Worm (Caenorhabditis elegans) whole organism, L3 larva: Measurements from ENCODE around the gene cyk-3.

Source experiments
- R02D3.7 ChIP-seq: fragments of 150-350 bp; optimal IDR thresholded peaks from 2 replicates; lab custom pipeline; 2014; ENCODE audit warnings: missing biosample characterization, missing genetic modification characterization
- ZK546.5 ChIP-seq: sonication (generic microtip); optimal IDR thresholded peaks from 2 replicates; lab custom pipeline; 2017; ENCODE audit warnings: missing biosample characterization, missing genetic modification characterization
- aly-2 ChIP-seq: fragments of 150-350 bp; optimal IDR thresholded peaks from 2 replicates; lab custom pipeline; 2014; ENCODE audit warnings: missing biosample characterization, missing genetic modification characterization
- ceh-16 ChIP-seq: sonication (generic microtip); optimal IDR thresholded peaks from 2 replicates; lab custom pipeline; 2017; ENCODE audit warnings: missing biosample characterization, missing genetic modification characterization
- ceh-28 ChIP-seq: fragments of 150-350 bp; optimal IDR thresholded peaks from 2 replicates; lab custom pipeline; 2014; ENCODE audit warnings: missing biosample characterization, missing genetic modification reagents, missing genetic modification characterization
- ceh-82 ChIP-seq: fragments of 150-350 bp; optimal IDR thresholded peaks from 2 replicates; lab custom pipeline; 2014; ENCODE audit warnings: missing biosample characterization, missing genetic modification characterization
- ceh-9 ChIP-seq: sonication (generic microtip); optimal IDR thresholded peaks from 2 replicates; lab custom pipeline; 2018; ENCODE audit warnings: missing biosample characterization, missing genetic modification characterization
- daf-12 ChIP-seq: fragments of 150-350 bp; optimal IDR thresholded peaks from 2 replicates; lab custom pipeline; 2014; ENCODE audit warnings: missing biosample characterization, missing genetic modification reagents, missing genetic modification characterization
- egl-27 ChIP-seq: sonication (generic microtip); optimal IDR thresholded peaks from 4 replicates; lab custom pipeline; 2017; ENCODE audit warnings: missing biosample characterization, missing genetic modification reagents, missing genetic modification characterization
- egl-5 ChIP-seq: fragments of 150-350 bp; optimal IDR thresholded peaks from 2 replicates; lab custom pipeline; 2017; ENCODE audit warnings: missing biosample characterization, missing genetic modification reagents, missing genetic modification characterization, inconsistent platforms
- elt-1 ChIP-seq: fragments of 150-350 bp; optimal IDR thresholded peaks from 2 replicates; lab custom pipeline; 2014; ENCODE audit warnings: missing biosample characterization, missing genetic modification characterization
- elt-2 ChIP-seq: sonication (generic microtip); optimal IDR thresholded peaks from 2 replicates; lab custom pipeline; 2016; ENCODE audit warnings: missing genetic modification reagents, mild to moderate bottlenecking, missing genetic modification characterization, missing compliant biosample characterization
- elt-3 ChIP-seq, 3 experiments: fragments of 150-350 bp in 1 of 3; sonication (generic microtip) in 2 of 3; optimal IDR thresholded peaks; 2 replicates in 2 of 3; 4 replicates in 1 of 3; lab custom pipeline; 2014 to 2017; ENCODE audit warnings: missing biosample characterization in 3 of 3, missing genetic modification characterization in 3 of 3
- eor-1 ChIP-seq, 2 experiments: fragments of 150-350 bp; optimal IDR thresholded peaks; 2 replicates each; lab custom pipeline; 2014 to 2018; ENCODE audit warnings: missing biosample characterization in 2 of 2, missing genetic modification characterization in 2 of 2
- fkh-10 ChIP-seq: sonication (generic microtip); optimal IDR thresholded peaks from 2 replicates; lab custom pipeline; 2017; ENCODE audit warnings: missing biosample characterization, missing genetic modification reagents, missing genetic modification characterization
- fkh-2 ChIP-seq: fragments of 150-350 bp; optimal IDR thresholded peaks from 2 replicates; lab custom pipeline; 2014; ENCODE audit warnings: missing biosample characterization, missing genetic modification reagents, missing genetic modification characterization
- fos-1 ChIP-seq: fragments of 150-350 bp; optimal IDR thresholded peaks from 2 replicates; lab custom pipeline; 2014; ENCODE audit warnings: missing biosample characterization, missing genetic modification characterization
- hmg-11 ChIP-seq: sonication (generic microtip); optimal IDR thresholded peaks from 2 replicates; lab custom pipeline; 2016; ENCODE audit warnings: missing genetic modification characterization, missing compliant biosample characterization
- jun-1 ChIP-seq: fragments of 150-350 bp; optimal IDR thresholded peaks from 2 replicates; lab custom pipeline; 2014; ENCODE audit warnings: missing biosample characterization, missing genetic modification reagents, missing genetic modification characterization
- lin-15B ChIP-seq: fragments of 150-350 bp; optimal IDR thresholded peaks from 2 replicates; lab custom pipeline; 2014; ENCODE audit warnings: missing biosample characterization, missing genetic modification characterization
- lin-39 ChIP-seq: fragments of 150-350 bp; optimal IDR thresholded peaks from 2 replicates; lab custom pipeline; 2018; ENCODE audit warnings: missing biosample characterization, missing genetic modification reagents, missing genetic modification characterization
- lsy-12 ChIP-seq: sonication (generic microtip); optimal IDR thresholded peaks from 2 replicates; lab custom pipeline; 2016; ENCODE audit warnings: mild to moderate bottlenecking, missing genetic modification characterization, missing compliant biosample characterization
- mdl-1 ChIP-seq: fragments of 150-350 bp; optimal IDR thresholded peaks from 2 replicates; lab custom pipeline; 2014; ENCODE audit warnings: missing biosample characterization, missing genetic modification characterization
- mml-1 ChIP-seq: fragments of 150-350 bp; sonication (generic microtip); optimal IDR thresholded peaks from 3 replicates; lab custom pipeline; 2014; ENCODE audit warnings: missing biosample characterization, missing genetic modification characterization
- nfya-1 ChIP-seq: sonication (generic microtip); optimal IDR thresholded peaks from 2 replicates; lab custom pipeline; 2017; ENCODE audit warnings: missing genetic modification characterization, mild to moderate bottlenecking, missing compliant biosample characterization, antibody characterized with exemption, moderate library complexity; ENCODE audit not compliant: insufficient read depth
- nhr-11 ChIP-seq: fragments of 150-350 bp; optimal IDR thresholded peaks from 2 replicates; lab custom pipeline; 2014; ENCODE audit warnings: missing biosample characterization, missing genetic modification characterization
- nhr-12 ChIP-seq: fragments of 150-350 bp; optimal IDR thresholded peaks from 2 replicates; lab custom pipeline; 2014; ENCODE audit warnings: missing biosample characterization, missing genetic modification characterization
- nhr-23 ChIP-seq: fragments of 150-350 bp; optimal IDR thresholded peaks from 2 replicates; lab custom pipeline; 2014; ENCODE audit warnings: missing biosample characterization, missing genetic modification reagents, missing genetic modification characterization
- nhr-237 ChIP-seq: fragments of 150-350 bp; optimal IDR thresholded peaks from 2 replicates; lab custom pipeline; 2014; ENCODE audit warnings: missing biosample characterization, missing genetic modification characterization
- nhr-25 ChIP-seq: sonication (generic microtip); optimal IDR thresholded peaks from 2 replicates; lab custom pipeline; 2017; ENCODE audit warnings: missing biosample characterization, missing genetic modification characterization
- nhr-28 ChIP-seq: fragments of 150-350 bp; optimal IDR thresholded peaks from 2 replicates; lab custom pipeline; 2014; ENCODE audit warnings: missing biosample characterization, missing genetic modification characterization
- nhr-43 ChIP-seq: sonication (generic microtip); optimal IDR thresholded peaks from 2 replicates; lab custom pipeline; 2016; ENCODE audit warnings: mild to moderate bottlenecking, missing genetic modification characterization, missing compliant biosample characterization; ENCODE audit not compliant: poor library complexity, severe bottlenecking
- nhr-67 ChIP-seq: fragments of 150-350 bp; optimal IDR thresholded peaks from 2 replicates; lab custom pipeline; 2014; ENCODE audit warnings: missing biosample characterization, missing genetic modification characterization
- nhr-76 ChIP-seq: fragments of 150-350 bp; sonication (generic microtip); optimal IDR thresholded peaks from 5 replicates; lab custom pipeline; 2014; ENCODE audit warnings: missing biosample characterization, missing genetic modification characterization
- nhr-77 ChIP-seq: fragments of 150-350 bp; optimal IDR thresholded peaks from 2 replicates; lab custom pipeline; 2014; ENCODE audit warnings: missing biosample characterization, missing genetic modification characterization
- pha-4 ChIP-seq: fragments of 150-350 bp; optimal IDR thresholded peaks from 2 replicates; lab custom pipeline; 2014; ENCODE audit warnings: missing biosample characterization, missing genetic modification reagents, missing genetic modification characterization
- pqm-1 ChIP-seq: fragments of 150-350 bp; optimal IDR thresholded peaks from 2 replicates; lab custom pipeline; 2017; ENCODE audit warnings: missing biosample characterization, missing genetic modification characterization, inconsistent platforms
- sea-2 ChIP-seq: fragments of 150-350 bp; sonication (generic microtip); optimal IDR thresholded peaks from 4 replicates; lab custom pipeline; 2014; ENCODE audit warnings: missing biosample characterization, missing genetic modification reagents, missing genetic modification characterization
- skn-1 ChIP-seq: fragments of 150-350 bp; optimal IDR thresholded peaks from 2 replicates; lab custom pipeline; 2014; ENCODE audit warnings: missing biosample characterization, missing genetic modification characterization
- snpc-4 ChIP-seq: fragments of 150-350 bp; optimal IDR thresholded peaks from 2 replicates; lab custom pipeline; 2014; ENCODE audit warnings: missing biosample characterization, missing genetic modification characterization
- tbx-2 ChIP-seq: sonication (generic microtip); optimal IDR thresholded peaks from 2 replicates; lab custom pipeline; 2016; ENCODE audit warnings: mild to moderate bottlenecking, missing genetic modification characterization, missing compliant biosample characterization
- unc-39 ChIP-seq: sonication (generic microtip); optimal IDR thresholded peaks from 4 replicates; lab custom pipeline; 2017; ENCODE audit warnings: missing biosample characterization, missing genetic modification characterization
- unc-62 ChIP-seq: fragments of 150-350 bp; sonication (generic microtip); optimal IDR thresholded peaks from 4 replicates; lab custom pipeline; 2014; ENCODE audit warnings: missing biosample characterization, missing genetic modification reagents, missing genetic modification characterization
- ztf-11 ChIP-seq: fragments of 150-350 bp; optimal IDR thresholded peaks from 2 replicates; lab custom pipeline; 2014; ENCODE audit warnings: missing biosample characterization, missing genetic modification characterization
- ztf-4 ChIP-seq: fragments of 150-350 bp; optimal IDR thresholded peaks from 2 replicates; lab custom pipeline; 2014; ENCODE audit warnings: missing biosample characterization, missing genetic modification characterization

cyk-3 gene

DNA sequence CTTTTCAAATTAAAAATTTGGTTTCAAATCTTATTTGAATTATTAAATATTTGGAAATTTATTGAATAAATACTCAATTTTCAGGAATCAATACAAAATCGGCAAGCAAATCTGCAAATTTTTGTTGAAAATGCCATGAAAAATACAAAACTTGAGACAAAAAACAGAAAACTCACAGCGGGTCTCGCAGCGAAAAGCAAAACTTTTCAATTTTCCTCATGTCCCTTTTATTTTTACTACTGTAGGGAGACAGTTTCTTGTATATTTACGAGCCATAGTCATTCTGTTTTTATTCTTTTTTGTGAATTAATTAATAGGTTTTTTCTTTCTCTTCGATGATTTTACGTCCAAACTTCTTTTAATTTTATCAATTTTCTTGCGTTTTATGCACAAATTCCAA is 31.5 kb upstream of the cyk-3 start:
- no peak for TF ChIP-seq elt-3 (tag; optimal IDR thresholded peaks at IDR 0.05; lab: Kevin White, UChicago)
- TF ChIP-seq ceh-28: no peak
- no peak for TF ChIP-seq lin-15B (tag; lab: Kevin White, UChicago)
- TF ChIP-seq eor-1 (tag; optimal IDR thresholded peaks at IDR 0.05; lab: Kevin White, UChicago): no peak
- TF ChIP-seq nhr-67 (tag; lab: Kevin White, UChicago): no peak

DNA sequence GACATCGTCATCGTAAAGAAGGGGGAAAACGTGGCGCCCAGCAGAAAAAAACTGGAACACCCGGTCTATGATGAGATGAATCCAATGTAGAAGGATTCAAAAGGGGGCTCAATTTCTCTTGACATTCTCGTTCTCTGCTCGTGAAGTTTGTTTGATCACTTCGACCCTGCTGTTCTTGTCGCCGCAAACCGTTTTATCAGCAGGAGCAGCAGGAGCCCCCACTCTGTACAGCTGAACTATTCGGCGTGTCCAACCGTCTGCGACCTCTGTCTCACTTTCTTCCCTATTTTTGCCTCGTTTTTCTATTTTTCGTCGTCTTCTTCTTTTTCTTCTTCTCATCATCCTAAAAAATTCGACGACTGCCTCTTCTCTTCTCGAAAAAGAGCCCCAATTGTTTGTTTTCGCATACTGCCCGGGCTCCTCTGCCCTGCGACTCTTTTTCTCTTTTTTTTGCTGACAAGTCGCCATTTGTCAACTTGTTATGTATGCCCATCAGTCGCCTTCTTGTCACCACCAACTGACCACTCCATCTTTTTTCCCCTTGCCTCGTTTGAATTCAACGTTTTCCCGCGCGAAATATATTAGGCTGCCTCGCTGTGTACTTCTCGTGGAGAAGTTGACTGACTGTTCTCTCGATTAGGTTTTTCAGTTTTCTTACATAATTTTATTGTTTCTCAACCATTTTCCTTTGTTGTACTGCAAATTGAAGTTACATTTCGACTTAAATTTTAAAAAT is 30.8 kb upstream of the cyk-3 start:
- TF ChIP-seq nhr-12 (tag; lab: Kevin White, UChicago) (no peak), nhr-11 (tag; lab: Kevin White, UChicago) (no peak), mdl-1 (tag; lab: Kevin White, UChicago) (no peak), lin-39 (tag; lab: Kevin White, UChicago) (peak; percentile 99), nfya-1 (tag; lab: Kevin White, UChicago) (peak; percentile 36), aly-2 (tag; lab: Kevin White, UChicago) (no peak), skn-1 (no peak), eor-1 (tag; optimal IDR thresholded peaks at IDR 0.05; lab: Kevin White, UChicago) (no peak), nhr-237 (tag; lab: Kevin White, UChicago) (no peak), unc-39 (no peak), ceh-82 (no peak), mml-1 (tag; lab: Kevin White, UChicago) (no peak), elt-3 (tag; optimal IDR thresholded peaks at IDR 0.05; lab: Kevin White, UChicago) (no peak), pha-4 (tag; lab: Kevin White, UChicago) (peak; percentile 15), ZK546.5 (tag; lab: Kevin White, UChicago) (no peak), ztf-4 (tag; lab: Kevin White, UChicago) (no peak), fkh-2 (tag; lab: Kevin White, UChicago) (no peak), R02D3.7 (tag; lab: Kevin White, UChicago) (no peak), sea-2 (no peak), elt-1 (no peak), pqm-1 (tag; lab: Kevin White, UChicago) (peak; percentile 23), nhr-28 (tag; lab: Kevin White, UChicago) (no peak), nhr-43 (tag; lab: Kevin White, UChicago) (no peak), ceh-16 (no peak), ceh-9 (tag; lab: Kevin White, UChicago) (no peak), ztf-11 (no peak), nhr-77 (no peak), daf-12 (tag; lab: Kevin White, UChicago) (no peak), nhr-23 (tag; lab: Kevin White, UChicago) (peak; percentile 2), fkh-10 (GFP tag; lab: Kevin White, UChicago) (no peak), lin-15B (tag; lab: Kevin White, UChicago) (no peak), egl-27 (no peak), nhr-76 (tag; lab: Kevin White, UChicago) (no peak), ceh-28 (no peak), hmg-11 (no peak), unc-62 (GFP tag; lab: Kevin White, UChicago) (peak; percentile 64), fos-1 (tag; lab: Kevin White, UChicago) (no peak), jun-1 (tag; lab: Kevin White, UChicago) (no peak), lsy-12 (tag; lab: Kevin White, UChicago) (no peak), elt-2 (peak; percentile 31), nhr-25 (peak; percentile 17), tbx-2 (no peak), snpc-4 (tag; lab: Kevin White, UChicago) (no peak), egl-5 (tag; lab: Kevin White, UChicago) (no peak)
